Fruit fly (Drosophila melanogaster): ENCODE measurements around the gene Ir94e.

The Ir94e gene

dm6 chr3R:23393507-23393906 is 11.8 kb upstream of the Ir94e start:
- TF ChIP-seq Hand (GFP tag; optimal IDR thresholded peaks at IDR 0.05) (no peak), gsb (GFP tag; IDR thresholded peaks at IDR 0.05) (no peak), sens (GFP tag) (peak; percentile 19), Drgx (GFP tag; IDR thresholded peaks at IDR 0.05) (peak; percentile 16; the same call in 1 of the 2 replicates), CG17802 (tag; optimal IDR thresholded peaks at IDR 0.05) (no peak)

- TF ChIP-seq cato (GFP tag; optimal IDR thresholded peaks at IDR 0.05; ENCODE audit: borderline replicate concordance), result peak; percentile 3
- TF ChIP-seq eve (GFP tag; optimal IDR thresholded peaks at IDR 0.05), result peak in 1 of 2 experiments; percentile 1
- TF ChIP-seq Mrtf (GFP tag; IDR thresholded peaks at IDR 0.05), result no peak
- TF ChIP-seq lilli (GFP tag; optimal IDR thresholded peaks at IDR 0.05), result no peak
- no peak for TF ChIP-seq CG8359 (GFP tag; optimal IDR thresholded peaks at IDR 0.05; ENCODE audit: borderline replicate concordance)
- no peak for TF ChIP-seq CG12071 (GFP tag; optimal IDR thresholded peaks at IDR 0.05)
- TF ChIP-seq CG11247 (GFP tag; IDR thresholded peaks at IDR 0.05), result no peak
- no peak for TF ChIP-seq Hsf (GFP tag; optimal IDR thresholded peaks at IDR 0.05)
- TF ChIP-seq Dp (GFP tag; optimal IDR thresholded peaks at IDR 0.05), result no peak
- TF ChIP-seq Atf3 (GFP tag; optimal IDR thresholded peaks at IDR 0.05), result no peak
- no peak for TF ChIP-seq lab (GFP tag; optimal IDR thresholded peaks at IDR 0.05)
- no peak for TF ChIP-seq CG4424 (GFP tag; optimal IDR thresholded peaks at IDR 0.05)
- peak; percentile 53 for TF ChIP-seq Sox102F (GFP tag; optimal IDR thresholded peaks at IDR 0.05)
- no peak for TF ChIP-seq hbn (GFP tag; IDR thresholded peaks at IDR 0.05; ENCODE audit: partially characterized antibody)
- TF ChIP-seq wdn (GFP tag; IDR thresholded peaks at IDR 0.05), result no peak
- no peak for TF ChIP-seq luna (GFP tag; optimal IDR thresholded peaks at IDR 0.05)
- peak; percentile 76 for TF ChIP-seq sens (GFP tag)
- TF ChIP-seq CG17829 (tag; optimal IDR thresholded peaks at IDR 0.05), result no peak
- TF ChIP-seq bab2 (GFP tag; optimal IDR thresholded peaks at IDR 0.05), result no peak
- no peak for TF ChIP-seq Scr (GFP tag; IDR thresholded peaks at IDR 0.05; ENCODE audit: partially characterized antibody)
- no peak for TF ChIP-seq Dref (GFP tag; IDR thresholded peaks at IDR 0.05)
- no peak for TF ChIP-seq grau (tag; optimal IDR thresholded peaks at IDR 0.05)
- TF ChIP-seq CG4282 (GFP tag; optimal IDR thresholded peaks at IDR 0.05), result no peak
- TF ChIP-seq Hr3 (GFP tag; optimal IDR thresholded peaks at IDR 0.05), result no peak
- peak; percentile 20 for TF ChIP-seq phol (tag; optimal IDR thresholded peaks at IDR 0.05)
- no peak for TF ChIP-seq CG1832 (GFP tag; optimal IDR thresholded peaks at IDR 0.05)
- TF ChIP-seq HHEX (GFP tag; optimal IDR thresholded peaks at IDR 0.05), result no peak
- TF ChIP-seq Xbp1 (GFP tag; optimal IDR thresholded peaks at IDR 0.05), result no peak
- TF ChIP-seq Taf1 (GFP tag; IDR thresholded peaks at IDR 0.05), result no peak
- TF ChIP-seq Ets97D (GFP tag; optimal IDR thresholded peaks at IDR 0.05), result no peak
- TF ChIP-seq CG5953 (GFP tag; IDR thresholded peaks at IDR 0.05), result no peak
- no peak for TF ChIP-seq Eip74EF (GFP tag; optimal IDR thresholded peaks at IDR 0.05)
- peak; percentile 21 for TF ChIP-seq dmrt99B (tag; optimal IDR thresholded peaks at IDR 0.05)
- no peak for TF ChIP-seq Pdp1 (GFP tag; optimal IDR thresholded peaks at IDR 0.05)
- TF ChIP-seq cas (GFP tag; IDR thresholded peaks at IDR 0.05), result no peak
- TF ChIP-seq CG10147 (GFP tag; optimal IDR thresholded peaks at IDR 0.05), result no peak
- TF ChIP-seq CG11504 (tag; optimal IDR thresholded peaks at IDR 0.05), result peak; percentile 28
- TF ChIP-seq Ets65A (GFP tag), result peak; percentile 26
- no peak for TF ChIP-seq CG11695 (GFP tag; IDR thresholded peaks at IDR 0.05)
- TF ChIP-seq gem (tag; optimal IDR thresholded peaks at IDR 0.05), result peak; percentile 29
- no peak for TF ChIP-seq Sin3A (optimal IDR thresholded peaks at IDR 0.05)
- no peak for TF ChIP-seq CG16779 (GFP tag; IDR thresholded peaks at IDR 0.05)
- no peak for TF ChIP-seq CG12942 (GFP tag; optimal IDR thresholded peaks at IDR 0.05)
- no peak for TF ChIP-seq CG11696 (GFP tag; IDR thresholded peaks at IDR 0.05)
- TF ChIP-seq ranshi (GFP tag; IDR thresholded peaks at IDR 0.05), result no peak
- TF ChIP-seq gcm (GFP tag; optimal IDR thresholded peaks at IDR 0.05), result no peak
Measured at dm6 chr3R:23395720-23396119, 9.6 kb upstream of the Ir94e start.

All from whole organism, embryonic.